Fruit fly (Drosophila melanogaster) whole organism, prepupa: ENCODE measurements around the gene CG32276.
A peak's percentile ranks its signal among the peaks of the same experiment; 100 is the strongest.

Source experiments
- Blimp-1 ChIP-seq: fragments of 200-800 bp; sonication (Bioruptor generic); optimal IDR thresholded peaks from 3 replicates; lab custom pipeline; 2017; ENCODE audit warnings: missing biosample characterization, missing genetic modification characterization, mild to moderate bottlenecking, moderate library complexity, missing genetic modification reagents
- CG10631 ChIP-seq: fragments of 200-800 bp; sonication (Bioruptor generic); optimal IDR thresholded peaks from 2 replicates; lab custom pipeline; 2016; ENCODE audit warnings: missing biosample characterization, missing genetic modification characterization
- CG11294 ChIP-seq: fragments of 200-800 bp; sonication (Bioruptor generic); IDR thresholded peaks from 2 replicates; pipeline ENCODE4 v1.3.6; 2022; ENCODE audit warnings: missing biosample characterization, missing genetic modification characterization
- CG11902 ChIP-seq: fragments of 200-800 bp; sonication (Bioruptor generic); optimal IDR thresholded peaks from 3 replicates; lab custom pipeline; 2016; ENCODE audit warnings: missing biosample characterization, missing genetic modification characterization
- CG15336 ChIP-seq: fragments of 200-800 bp; sonication (Bioruptor generic); IDR thresholded peaks from 2 replicates; pipeline ENCODE4 v1.3.6; 2022; ENCODE audit warnings: missing biosample characterization, missing genetic modification characterization
- CG1621 ChIP-seq: fragments of 200-800 bp; sonication (Bioruptor generic); optimal IDR thresholded peaks from 3 replicates; lab custom pipeline; 2018; ENCODE audit warnings: missing biosample characterization, mild to moderate bottlenecking, missing genetic modification characterization
- CG16779 ChIP-seq: fragments of 200-800 bp; sonication (Bioruptor generic); optimal IDR thresholded peaks from 3 replicates; lab custom pipeline; 2017; ENCODE audit warnings: missing biosample characterization, mild to moderate bottlenecking, missing genetic modification characterization
- CG3032 ChIP-seq: fragments of 200-800 bp; optimal IDR thresholded peaks from 2 replicates; lab custom pipeline; 2019; ENCODE audit warnings: missing biosample characterization, mild to moderate bottlenecking, missing genetic modification characterization, moderate library complexity
- CG32006 ChIP-seq: fragments of 200-800 bp; sonication (Bioruptor generic); optimal IDR thresholded peaks from 3 replicates; lab custom pipeline; 2017; ENCODE audit warnings: missing biosample characterization, mild to moderate bottlenecking, missing genetic modification characterization
- CG3919 ChIP-seq: fragments of 200-800 bp; sonication (Bioruptor generic); optimal IDR thresholded peaks from 3 replicates; lab custom pipeline; 2016; ENCODE audit warnings: missing biosample characterization, missing genetic modification characterization
- CG4318 ChIP-seq: fragments of 200-800 bp; sonication (Bioruptor generic); optimal IDR thresholded peaks from 3 replicates; lab custom pipeline; 2017; ENCODE audit warnings: missing biosample characterization, mild to moderate bottlenecking, missing genetic modification characterization
- CG6854 ChIP-seq: fragments of 200-800 bp; sonication (Bioruptor generic); optimal IDR thresholded peaks from 2 replicates; lab custom pipeline; 2017; ENCODE audit warnings: missing biosample characterization, mild to moderate bottlenecking, missing genetic modification characterization
- CG8632 ChIP-seq: fragments of 200-800 bp; sonication (Bioruptor generic); optimal IDR thresholded peaks from 3 replicates; lab custom pipeline; 2016; ENCODE audit warnings: missing biosample characterization, missing genetic modification characterization
- Eip75B ChIP-seq: fragments of 200-800 bp; sonication (Bioruptor generic); optimal IDR thresholded peaks from 3 replicates; lab custom pipeline; 2016; ENCODE audit warnings: missing biosample characterization, missing genetic modification characterization
- Eip78C ChIP-seq: fragments of 200-800 bp; sonication (Bioruptor generic); peaks from one replicate; lab custom pipeline; 2016; ENCODE audit warnings: missing biosample characterization, missing genetic modification characterization
- Eip93F ChIP-seq: fragments of 200-800 bp; sonication (Bioruptor generic); optimal IDR thresholded peaks from 2 replicates; lab custom pipeline; 2016; ENCODE audit warnings: missing biosample characterization, mild to moderate bottlenecking, missing genetic modification characterization
- Ets21C ChIP-seq: fragments of 200-800 bp; sonication (Bioruptor generic); optimal IDR thresholded peaks from 3 replicates; lab custom pipeline; 2016; ENCODE audit warnings: missing biosample characterization, missing genetic modification characterization
- Ets96B ChIP-seq: fragments of 200-800 bp; optimal IDR thresholded peaks from 2 replicates; lab custom pipeline; 2019; ENCODE audit warnings: missing biosample characterization, mild to moderate bottlenecking, missing genetic modification characterization, moderate library complexity
- Lpt ChIP-seq: fragments of 200-800 bp; sonication (Bioruptor generic); optimal IDR thresholded peaks from 3 replicates; lab custom pipeline; 2016; ENCODE audit warnings: missing biosample characterization, missing genetic modification characterization
- Met ChIP-seq: fragments of 200-800 bp; sonication (Bioruptor generic); optimal IDR thresholded peaks from 3 replicates; lab custom pipeline; 2016; ENCODE audit warnings: missing biosample characterization, missing genetic modification characterization
- OdsH ChIP-seq: fragments of 200-800 bp; sonication (Bioruptor generic); optimal IDR thresholded peaks from 3 replicates; lab custom pipeline; 2016; ENCODE audit warnings: missing biosample characterization, missing genetic modification characterization
- Sox102F ChIP-seq: fragments of 200-800 bp; sonication (Bioruptor generic); optimal IDR thresholded peaks from 2 replicates; lab custom pipeline; 2016; ENCODE audit warnings: missing biosample characterization, mild to moderate bottlenecking, missing genetic modification characterization
- achi ChIP-seq: fragments of 200-800 bp; sonication (Bioruptor generic); optimal IDR thresholded peaks from 3 replicates; lab custom pipeline; 2016; ENCODE audit warnings: missing biosample characterization, missing genetic modification characterization
- acj6 ChIP-seq: fragments of 200-800 bp; sonication (Bioruptor generic); optimal IDR thresholded peaks from 3 replicates; lab custom pipeline; 2016; ENCODE audit warnings: missing biosample characterization, missing genetic modification characterization
- cyc ChIP-seq: fragments of 200-800 bp; sonication (Bioruptor generic); optimal IDR thresholded peaks from 3 replicates; lab custom pipeline; 2016; ENCODE audit warnings: missing biosample characterization, missing genetic modification characterization
- dac ChIP-seq: fragments of 200-800 bp; sonication (Bioruptor generic); optimal IDR thresholded peaks from 2 replicates; lab custom pipeline; 2017; ENCODE audit warnings: missing biosample characterization, mild to moderate bottlenecking, missing genetic modification characterization
- eg ChIP-seq: fragments of 200-800 bp; sonication (Bioruptor generic); IDR thresholded peaks from 3 replicates; pipeline ENCODE4 v1.3.6; 2022; ENCODE audit warnings: missing biosample characterization, missing genetic modification characterization
- esn ChIP-seq: fragments of 200-800 bp; sonication (Bioruptor generic); optimal IDR thresholded peaks from 2 replicates; lab custom pipeline; 2016; ENCODE audit warnings: missing biosample characterization, mild to moderate bottlenecking, missing genetic modification characterization, moderate library complexity
- fd59A ChIP-seq: fragments of 200-800 bp; sonication (Bioruptor generic); optimal IDR thresholded peaks from 2 replicates; lab custom pipeline; 2017; ENCODE audit warnings: missing biosample characterization, mild to moderate bottlenecking, missing genetic modification characterization, missing genetic modification reagents
- fkh ChIP-seq: fragments of 200-800 bp; sonication (Bioruptor generic); optimal IDR thresholded peaks from 3 replicates; lab custom pipeline; 2017; ENCODE audit warnings: missing biosample characterization, mild to moderate bottlenecking, missing genetic modification characterization, moderate library complexity
- lz ChIP-seq: fragments of 200-800 bp; sonication (Bioruptor generic); optimal IDR thresholded peaks from 3 replicates; lab custom pipeline; 2016; ENCODE audit warnings: missing biosample characterization, missing genetic modification characterization
- salr ChIP-seq, 2 experiments: fragments of 200-800 bp; sonication (Bioruptor generic); optimal IDR thresholded peaks; 3 replicates each; lab custom pipeline; 2016 to 2018; ENCODE audit warnings: missing biosample characterization in 2 of 2, missing genetic modification characterization in 2 of 2, mild to moderate bottlenecking in 1 of 2
- spab ChIP-seq: fragments of 200-800 bp; sonication (Bioruptor generic); optimal IDR thresholded peaks from 2 replicates; lab custom pipeline; 2017; ENCODE audit warnings: missing biosample characterization, mild to moderate bottlenecking, missing genetic modification characterization, missing genetic modification reagents
- ss ChIP-seq, 2 experiments: fragments of 200-800 bp; sonication (Bioruptor generic); optimal IDR thresholded peaks; 2 replicates in 1 of 2; 3 replicates in 1 of 2; lab custom pipeline; 2017 to 2018; ENCODE audit warnings: mild to moderate bottlenecking in 2 of 2, missing biosample characterization in 2 of 2, missing genetic modification characterization in 2 of 2, moderate library complexity in 1 of 2
- topi ChIP-seq: fragments of 200-800 bp; sonication (Bioruptor generic); optimal IDR thresholded peaks from 3 replicates; lab custom pipeline; 2016; ENCODE audit warnings: missing biosample characterization, missing genetic modification characterization

CG32276 gene

dm6 chr3L:3162584-3162983 is 36.3 kb downstream of the CG32276 start:
- no peak for TF ChIP-seq dac (GFP tag; lab: Kevin White, UChicago)
- no peak for TF ChIP-seq CG10631 (GFP tag; lab: Kevin White, UChicago)
- no peak for TF ChIP-seq CG6854 (GFP tag; lab: Kevin White, UChicago)
- no peak for TF ChIP-seq Lpt
- TF ChIP-seq Ets21C (GFP tag; lab: Kevin White, UChicago) = no peak

- peak; percentile 90 for TF ChIP-seq CG1621 (tag; lab: Kevin White, UChicago)
- TF ChIP-seq CG8632 (GFP tag; lab: Kevin White, UChicago) = no peak
Observed at dm6 chr3L:3161968-3162367, 36.9 kb downstream of the CG32276 start, which contains the start of gene rasp. rasp (plus strand) TSS chr3L:3162180.

dm6 chr3L:3159309-3160194 is 39.3 kb downstream of the CG32276 start, which contains the start of the genes ND-30 and CG15812:
ND-30 (minus strand) TSS chr3L:3159578.
CG15812 (plus strand) TSS chr3L:3159991.
- TF ChIP-seq esn (GFP tag; lab: Kevin White, UChicago) (peak; percentile 48), CG4318 (no peak), CG3919 (GFP tag; lab: Kevin White, UChicago) (no peak), CG3032 (tag; lab: Kevin White, UChicago) (peak; percentile 14), cyc (GFP tag; lab: Kevin White, UChicago) (peak; percentile 21), Eip75B (GFP tag; lab: Kevin White, UChicago) (no peak), Met (GFP tag; lab: Kevin White, UChicago) (no peak)

- no peak for TF ChIP-seq Ets96B (tag; lab: Kevin White, UChicago)
- TF ChIP-seq Blimp-1 = no peak
- no peak for TF ChIP-seq fd59A (GFP tag; lab: Kevin White, UChicago)
- TF ChIP-seq CG11294 (GFP tag; lab: Robert Waterston, UW) = no peak
- no peak for TF ChIP-seq ss (GFP tag; optimal IDR thresholded peaks at IDR 0.05; lab: Kevin White, UChicago)
- TF ChIP-seq Ets21C (GFP tag; lab: Kevin White, UChicago) = no peak
- no peak for TF ChIP-seq topi (GFP tag; lab: Kevin White, UChicago)
- TF ChIP-seq eg = no peak
- no peak for TF ChIP-seq salr (GFP tag; optimal IDR thresholded peaks at IDR 0.05; lab: Kevin White, UChicago)
- TF ChIP-seq CG16779 (tag; lab: Kevin White, UChicago) = no peak
- TF ChIP-seq esn (GFP tag; lab: Kevin White, UChicago) = no peak
- TF ChIP-seq Eip78C = no peak
- TF ChIP-seq Eip93F (GFP tag; lab: Kevin White, UChicago) = no peak
- TF ChIP-seq fkh (GFP tag; lab: Kevin White, UChicago) = no peak
- TF ChIP-seq achi (GFP tag; lab: Kevin White, UChicago) = no peak
- TF ChIP-seq OdsH (GFP tag; lab: Kevin White, UChicago) = no peak
- no peak for TF ChIP-seq CG32006 (GFP tag; lab: Kevin White, UChicago)
- no peak for TF ChIP-seq Sox102F (GFP tag; lab: Kevin White, UChicago)
Observed at dm6 chr3L:3157651-3158050, 41.2 kb downstream of the CG32276 start.

dm6 chr3L:3150376-3150775 is 48.5 kb downstream of the CG32276 start:
- no peak for TF ChIP-seq Eip75B (GFP tag; lab: Kevin White, UChicago)
- TF ChIP-seq spab (GFP tag; lab: Kevin White, UChicago) = no peak
- TF ChIP-seq Eip93F (GFP tag; lab: Kevin White, UChicago) = no peak
- no peak for TF ChIP-seq acj6 (GFP tag; lab: Kevin White, UChicago)
- TF ChIP-seq CG15336 = no peak
- no peak for TF ChIP-seq lz (GFP tag; lab: Kevin White, UChicago)
- no peak for TF ChIP-seq esn (GFP tag; lab: Kevin White, UChicago)
- no peak for TF ChIP-seq CG11902 (GFP tag; lab: Kevin White, UChicago)
- TF ChIP-seq CG10631 (GFP tag; lab: Kevin White, UChicago) = no peak
- TF ChIP-seq Ets21C (GFP tag; lab: Kevin White, UChicago) = no peak
